Worm (Caenorhabditis elegans) whole organism, L4/young adult: Measurements from ENCODE around the gene T19C4.5.

Experiments
- dao-5 ChIP-seq: sonication (generic microtip); optimal IDR thresholded peaks from 2 replicates; lab custom pipeline; 2016; ENCODE audit warnings: missing genotype, missing genetic modification characterization, moderate library complexity, missing compliant biosample characterization
- him-1 ChIP-seq: sonication (generic microtip); optimal IDR thresholded peaks from 2 replicates; lab custom pipeline; 2016; ENCODE audit warnings: missing genotype, missing genetic modification reagents, missing genetic modification characterization, missing compliant biosample characterization

ce11 chrV:11204452-11204851 is 32.4 kb downstream of the T19C4.5 start:
- TF ChIP-seq dao-5 (tag; lab: Kevin White, UChicago) (no peak), him-1 (no peak)
